Worm (Caenorhabditis elegans) whole organism, L2 larva: ENCODE results near the gene F59A7.2.

Experiments
- nhr-12 ChIP-seq: fragments of 150-350 bp; optimal IDR thresholded peaks from 2 replicates; lab custom pipeline; 2014; ENCODE audit warnings: missing biosample characterization, missing genetic modification characterization
- unc-62 ChIP-seq: fragments of 150-350 bp; optimal IDR thresholded peaks from 2 replicates; lab custom pipeline; 2014; ENCODE audit warnings: missing biosample characterization, missing genetic modification reagents, missing genetic modification characterization
- ztf-11 ChIP-seq: sonication (generic microtip); optimal IDR thresholded peaks from 2 replicates; lab custom pipeline; 2017; ENCODE audit warnings: missing biosample characterization, missing genetic modification characterization

ce11 chrV:1969228-1969627, 47.1 kb downstream of the F59A7.2 start, which contains the start of gene acs-3:
- TF ChIP-seq nhr-12 (tag; lab: Kevin White, UChicago) (no peak), ztf-11 (tag; lab: Kevin White, UChicago) (no peak), unc-62 (GFP tag; lab: Kevin White, UChicago) (no peak)
